Worm (Caenorhabditis elegans) whole organism, L1 larva: ENCODE results near the gene sdc-2.
A peak's percentile ranks its signal among the peaks of the same experiment; 100 is the strongest.

Experiments used
- aha-1 ChIP-seq: fragments of 150-350 bp; optimal IDR thresholded peaks from 2 replicates; lab custom pipeline; 2014; ENCODE audit warnings: missing biosample characterization, missing genetic modification characterization
- alr-1 ChIP-seq: fragments of 200-800 bp; sonication (Bioruptor generic); optimal IDR thresholded peaks from 2 replicates; lab custom pipeline; 2018; ENCODE audit warnings: borderline replicate concordance, mild to moderate bottlenecking, missing genetic modification characterization, missing compliant biosample characterization
- ceh-8 ChIP-seq: fragments of 200-800 bp; sonication (Bioruptor generic); optimal IDR thresholded peaks from 2 replicates; lab custom pipeline; 2018; ENCODE audit warnings: mild to moderate bottlenecking, missing genetic modification characterization, moderate library complexity, missing compliant biosample characterization
- ceh-90 ChIP-seq: sonication (generic microtip); optimal IDR thresholded peaks from 2 replicates; lab custom pipeline; 2016; ENCODE audit warnings: missing genetic modification characterization, missing compliant biosample characterization
- ces-1 ChIP-seq: fragments of 150-350 bp; optimal IDR thresholded peaks from 2 replicates; lab custom pipeline; 2014; ENCODE audit warnings: missing biosample characterization, missing genetic modification reagents, missing genetic modification characterization
- dsc-1 ChIP-seq: sonication (generic microtip); optimal IDR thresholded peaks from 2 replicates; lab custom pipeline; 2016; ENCODE audit warnings: mild to moderate bottlenecking, missing genetic modification characterization, missing compliant biosample characterization
- egl-27 ChIP-seq, 2 experiments: fragments of 150-350 bp in 1 of 2; sonication (generic microtip); optimal IDR thresholded peaks; 3 replicates each; lab custom pipeline; 2017 to 2018; ENCODE audit warnings: missing biosample characterization in 2 of 2, missing genetic modification characterization in 2 of 2, missing genetic modification reagents in 2 of 2
- elt-3 ChIP-seq, 6 experiments: fragments of 150-350 bp in 1 of 6; sonication (generic microtip); optimal IDR thresholded peaks; 2 replicates each; lab custom pipeline; 2017 to 2018; ENCODE audit warnings: missing biosample characterization in 6 of 6, missing genetic modification characterization in 6 of 6, inconsistent platforms in 1 of 6
- fkh-10 ChIP-seq: sonication (generic microtip); optimal IDR thresholded peaks from 2 replicates; lab custom pipeline; 2017; ENCODE audit warnings: missing biosample characterization, missing genetic modification reagents, missing genetic modification characterization
- hlh-4 ChIP-seq: sonication (generic microtip); optimal IDR thresholded peaks from 2 replicates; lab custom pipeline; 2016; ENCODE audit warnings: mild to moderate bottlenecking, missing genetic modification characterization, missing compliant biosample characterization
- isw-1 ChIP-seq: fragments of 200-800 bp; sonication (Bioruptor generic); IDR thresholded peaks from 2 replicates; pipeline ENCODE4 v1.3.6; 2022; ENCODE audit warnings: missing genetic modification characterization, missing compliant biosample characterization
- lin-13 ChIP-seq: fragments of 150-350 bp; optimal IDR thresholded peaks from 2 replicates; lab custom pipeline; 2014; ENCODE audit warnings: missing biosample characterization, missing genetic modification reagents, missing genetic modification characterization
- lin-14 ChIP-seq: fragments of 200-800 bp; sonication (Bioruptor generic); optimal IDR thresholded peaks from 2 replicates; lab custom pipeline; 2018; ENCODE audit warnings: mild to moderate bottlenecking, missing genetic modification characterization, moderate library complexity, missing compliant biosample characterization
- lin-15B ChIP-seq: fragments of 150-350 bp; sonication (generic microtip); optimal IDR thresholded peaks from 3 replicates; lab custom pipeline; 2014; ENCODE audit warnings: missing biosample characterization, missing genetic modification characterization
- lin-35 ChIP-seq, 2 experiments: fragments of 150-350 bp; optimal IDR thresholded peaks; 2 replicates each; lab custom pipeline; 2014; ENCODE audit warnings: missing biosample characterization in 2 of 2, missing genetic modification characterization in 2 of 2, missing genetic modification reagents in 2 of 2
- lin-39 ChIP-seq: fragments of 150-350 bp; optimal IDR thresholded peaks from 2 replicates; lab custom pipeline; 2014; ENCODE audit warnings: missing biosample characterization, missing genetic modification reagents, missing genetic modification characterization
- lir-3 ChIP-seq: sonication (generic microtip); optimal IDR thresholded peaks from 2 replicates; lab custom pipeline; 2016; ENCODE audit warnings: mild to moderate bottlenecking, missing genetic modification characterization, moderate library complexity, missing compliant biosample characterization; ENCODE audit not compliant: poor library complexity
- mef-2 ChIP-seq: fragments of 150-350 bp; optimal IDR thresholded peaks from 2 replicates; lab custom pipeline; 2014; ENCODE audit warnings: missing biosample characterization, missing genetic modification characterization
- nhr-19 ChIP-seq: fragments of 200-800 bp; sonication (Bioruptor generic); conservative IDR thresholded peaks from 2 replicates; pipeline ENCODE4 v1.3.6; 2022; ENCODE audit warnings: missing genetic modification characterization, missing compliant biosample characterization
- nhr-20 ChIP-seq: sonication (generic microtip); optimal IDR thresholded peaks from 2 replicates; lab custom pipeline; 2016; ENCODE audit warnings: mild to moderate bottlenecking, missing genetic modification characterization, missing compliant biosample characterization
- nhr-237 ChIP-seq: fragments of 150-350 bp; optimal IDR thresholded peaks from 2 replicates; lab custom pipeline; 2014; ENCODE audit warnings: missing biosample characterization, missing genetic modification characterization
- nhr-47 ChIP-seq: sonication (generic microtip); optimal IDR thresholded peaks from 2 replicates; lab custom pipeline; 2016; ENCODE audit warnings: mild to moderate bottlenecking, missing genetic modification characterization, moderate library complexity, missing compliant biosample characterization
- nhr-71 ChIP-seq: sonication (generic microtip); optimal IDR thresholded peaks from 2 replicates; lab custom pipeline; 2016; ENCODE audit warnings: mild to moderate bottlenecking, missing genetic modification characterization, moderate library complexity, missing compliant biosample characterization
- nhr-84 ChIP-seq: sonication (generic microtip); optimal IDR thresholded peaks from 2 replicates; lab custom pipeline; 2017; ENCODE audit warnings: missing biosample characterization, missing genetic modification characterization
- nhr-90 ChIP-seq: sonication (generic microtip); optimal IDR thresholded peaks from 2 replicates; lab custom pipeline; 2016; ENCODE audit warnings: mild to moderate bottlenecking, missing genetic modification characterization, missing compliant biosample characterization; ENCODE audit not compliant: poor library complexity
- pag-3 ChIP-seq: sonication (generic microtip); optimal IDR thresholded peaks from 2 replicates; lab custom pipeline; 2017; ENCODE audit warnings: missing genetic modification characterization, mild to moderate bottlenecking, missing compliant biosample characterization, antibody characterized with exemption, borderline replicate concordance; ENCODE audit not compliant: insufficient read depth
- skn-1 ChIP-seq: fragments of 150-350 bp; optimal IDR thresholded peaks from 2 replicates; lab custom pipeline; 2014; ENCODE audit warnings: missing biosample characterization, missing genetic modification characterization
- sox-4 ChIP-seq: sonication (generic microtip); optimal IDR thresholded peaks from 2 replicates; lab custom pipeline; 2016; ENCODE audit warnings: missing genetic modification characterization, missing compliant biosample characterization
- sup-37 ChIP-seq: fragments of 200-800 bp; sonication (Bioruptor generic); optimal IDR thresholded peaks from 2 replicates; lab custom pipeline; 2018; ENCODE audit warnings: mild to moderate bottlenecking, missing genetic modification characterization, missing compliant biosample characterization
- swsn-7 ChIP-seq: sonication (generic microtip); optimal IDR thresholded peaks from 2 replicates; lab custom pipeline; 2016; ENCODE audit warnings: missing genetic modification characterization, missing compliant biosample characterization
- tlp-1 ChIP-seq: fragments of 150-350 bp; optimal IDR thresholded peaks from 2 replicates; lab custom pipeline; 2014; ENCODE audit warnings: missing biosample characterization, missing genetic modification characterization
- unc-30 ChIP-seq: sonication (generic microtip); optimal IDR thresholded peaks from 2 replicates; lab custom pipeline; 2017; ENCODE audit warnings: missing biosample characterization, missing genetic modification characterization
- vab-15 ChIP-seq: sonication (generic microtip); optimal IDR thresholded peaks from 2 replicates; lab custom pipeline; 2017; ENCODE audit warnings: missing genotype, mild to moderate bottlenecking, missing genetic modification characterization, missing compliant biosample characterization
- xbp-1 ChIP-seq: sonication (generic microtip); optimal IDR thresholded peaks from 2 replicates; lab custom pipeline; 2016; ENCODE audit warnings: missing genetic modification characterization, missing compliant biosample characterization
- zag-1 ChIP-seq: fragments of 150-350 bp; optimal IDR thresholded peaks from 2 replicates; lab custom pipeline; 2014; ENCODE audit warnings: missing biosample characterization, missing genetic modification characterization
- ztf-11 ChIP-seq, 2 experiments: sonication (generic microtip); optimal IDR thresholded peaks; 2 replicates each; lab custom pipeline; 2016 to 2017; ENCODE audit warnings: missing genetic modification characterization in 2 of 2, missing biosample characterization in 1 of 2, missing compliant biosample characterization in 1 of 2

Gene sdc-2

ce11 chrX:11563663-11564062 lies 41.2 kb downstream of the sdc-2 start, which contains the start of gene trpp-9 (continued):
- TF ChIP-seq zag-1 (tag; lab: Kevin White, UChicago): no peak
- TF ChIP-seq skn-1 (tag; lab: Kevin White, UChicago): peak; percentile 19
- TF ChIP-seq hlh-4 (tag; lab: Kevin White, UChicago): no peak
- no peak for TF ChIP-seq lin-39 (tag; lab: Kevin White, UChicago)
- no peak for TF ChIP-seq lir-3 (tag; lab: Kevin White, UChicago)
- no peak for TF ChIP-seq ceh-8 (GFP tag; lab: Kevin White, UChicago)
- no peak; the same call in 1 of the 2 replicates for TF ChIP-seq nhr-19 (GFP tag; lab: Robert Waterston, UW)
- TF ChIP-seq dsc-1: peak; percentile 48
- no peak for TF ChIP-seq ceh-90 (tag; lab: Kevin White, UChicago)
- TF ChIP-seq nhr-90 (tag; lab: Kevin White, UChicago): peak; percentile 33
- TF ChIP-seq, all 84 proteins: peak for 27

ce11 chrX:11569744-11570359 lies 47.3 kb downstream of the sdc-2 start:
- TF ChIP-seq lin-14 (GFP tag; lab: Kevin White, UChicago): peak; percentile 68
- peak; percentile 53 for TF ChIP-seq fkh-10 (GFP tag; lab: Kevin White, UChicago)
- TF ChIP-seq ces-1 (GFP tag; lab: Kevin White, UChicago): peak; percentile 56
- TF ChIP-seq skn-1 (tag; lab: Kevin White, UChicago): no peak

- TF ChIP-seq nhr-20 (tag; lab: Kevin White, UChicago): no peak
- TF ChIP-seq lin-35 (GFP tag; optimal IDR thresholded peaks at IDR 0.05; lab: Kevin White, UChicago): no peak
- TF ChIP-seq unc-30 (tag; lab: Kevin White, UChicago): no peak
- TF ChIP-seq egl-27 (tag; optimal IDR thresholded peaks at IDR 0.05; lab: Kevin White, UChicago): no peak
- TF ChIP-seq lin-15B (tag; lab: Kevin White, UChicago): no peak
- no peak for TF ChIP-seq nhr-47 (tag; lab: Kevin White, UChicago)
- TF ChIP-seq elt-3 (tag; optimal IDR thresholded peaks at IDR 0.05; lab: Kevin White, UChicago): no peak
- no peak for TF ChIP-seq ztf-11 (tag; optimal IDR thresholded peaks at IDR 0.05; lab: Kevin White, UChicago)
- no peak for TF ChIP-seq alr-1 (tag; lab: Kevin White, UChicago)
- TF ChIP-seq ces-1 (GFP tag; lab: Kevin White, UChicago): no peak
- TF ChIP-seq tlp-1 (tag; lab: Kevin White, UChicago): no peak
- TF ChIP-seq xbp-1 (tag; lab: Kevin White, UChicago): no peak
- no peak for TF ChIP-seq nhr-71
- TF ChIP-seq lin-14 (GFP tag; lab: Kevin White, UChicago): peak; percentile 80
- TF ChIP-seq vab-15: no peak
- TF ChIP-seq aha-1 (tag; lab: Kevin White, UChicago): no peak
- TF ChIP-seq sup-37 (GFP tag; lab: Kevin White, UChicago): no peak
- TF ChIP-seq isw-1: peak; percentile 9; the same call in 1 of the 2 replicates
- no peak for TF ChIP-seq nhr-237
- TF ChIP-seq pag-3 (tag; lab: Kevin White, UChicago): no peak
- TF ChIP-seq lin-13 (GFP tag; lab: Kevin White, UChicago): no peak
- TF ChIP-seq sox-4: no peak
- TF ChIP-seq mef-2 (tag; lab: Kevin White, UChicago): no peak
- no peak for TF ChIP-seq swsn-7 (tag; lab: Kevin White, UChicago)
- no peak for TF ChIP-seq nhr-84 (tag; lab: Kevin White, UChicago)
- TF ChIP-seq fkh-10 (GFP tag; lab: Kevin White, UChicago): peak; percentile 19
Measured at ce11 chrX:11571714-11572113, 49.2 kb downstream of the sdc-2 start.
